Fruit fly (Drosophila melanogaster) whole organism, embryonic: Measurements from ENCODE around the gene CG34248.

Experiments used
- BEAF-32 ChIP-seq: fragments of 200-800 bp; sonication (Bioruptor generic); optimal IDR thresholded peaks from 3 replicates; lab custom pipeline; 2017; ENCODE audit warnings: missing biosample characterization, missing genetic modification characterization, mild to moderate bottlenecking, moderate library complexity, missing genetic modification reagents
- Bgb ChIP-seq: fragments of 200-800 bp; sonication (Bioruptor generic); IDR thresholded peaks from 2 replicates; pipeline ENCODE4 v1.3.6; 2022; ENCODE audit warnings: missing biosample characterization, missing genetic modification characterization; ENCODE audit not compliant: partially characterized antibody
- CG10431 ChIP-seq: fragments of 200-800 bp; sonication (Bioruptor generic); optimal IDR thresholded peaks from 3 replicates; lab custom pipeline; 2018; ENCODE audit warnings: missing biosample characterization, mild to moderate bottlenecking, missing genetic modification characterization
- CG11247 ChIP-seq: fragments of 200-800 bp; sonication (Bioruptor generic); IDR thresholded peaks from 2 replicates; pipeline ENCODE4 v1.3.6; 2022; ENCODE audit warnings: missing biosample characterization, missing genetic modification characterization
- CG11456 ChIP-seq: fragments of 200-800 bp; sonication (Bioruptor generic); IDR thresholded peaks from 3 replicates; pipeline ENCODE4 v1.3.6; 2022; ENCODE audit warnings: missing biosample characterization, missing genetic modification characterization
- CG13775 ChIP-seq: fragments of 200-800 bp; sonication (Bioruptor generic); optimal IDR thresholded peaks from 3 replicates; lab custom pipeline; 2017; ENCODE audit warnings: missing biosample characterization, mild to moderate bottlenecking, missing genetic modification characterization
- CG15479 ChIP-seq: fragments of 200-800 bp; sonication (Bioruptor generic); optimal IDR thresholded peaks from 3 replicates; lab custom pipeline; 2019; ENCODE audit warnings: missing biosample characterization, mild to moderate bottlenecking, missing genetic modification characterization, moderate library complexity
- CG1602 ChIP-seq: fragments of 200-800 bp; sonication (Bioruptor generic); optimal IDR thresholded peaks from 3 replicates; lab custom pipeline; 2016; ENCODE audit warnings: missing biosample characterization, missing genetic modification characterization
- CG16815 ChIP-seq: fragments of 200-800 bp; sonication (Bioruptor generic); optimal IDR thresholded peaks from 3 replicates; lab custom pipeline; 2017; ENCODE audit warnings: missing biosample characterization, mild to moderate bottlenecking, missing genetic modification characterization
- CG17361 ChIP-seq: fragments of 200-800 bp; sonication (Bioruptor generic); IDR thresholded peaks from 3 replicates; pipeline ENCODE4 v1.3.6; 2022; ENCODE audit warnings: missing biosample characterization, missing genetic modification characterization
- CG18011 ChIP-seq: fragments of 200-800 bp; sonication (Bioruptor generic); optimal IDR thresholded peaks from 2 replicates; lab custom pipeline; 2017; ENCODE audit warnings: missing biosample characterization, missing genetic modification characterization, mild to moderate bottlenecking, moderate library complexity, missing genotype
- CG30403 ChIP-seq: fragments of 200-800 bp; sonication (Bioruptor generic); optimal IDR thresholded peaks from 3 replicates; lab custom pipeline; 2016; ENCODE audit warnings: missing biosample characterization, missing genetic modification characterization
- CG31224 ChIP-seq: fragments of 200-800 bp; sonication (Bioruptor generic); IDR thresholded peaks from 2 replicates; pipeline ENCODE4 v1.3.6; 2022; ENCODE audit warnings: missing biosample characterization, missing genetic modification characterization
- CG31388 ChIP-seq: fragments of 200-800 bp; sonication (Bioruptor generic); optimal IDR thresholded peaks from 2 replicates; lab custom pipeline; 2016; ENCODE audit warnings: missing biosample characterization, missing genetic modification characterization
- CG32772 ChIP-seq: fragments of 200-800 bp; sonication (Bioruptor generic); IDR thresholded peaks from 2 replicates; pipeline ENCODE4 v1.3.6; 2022; ENCODE audit warnings: missing biosample characterization, missing genetic modification characterization
- CG33213 ChIP-seq: fragments of 200-800 bp; sonication (Bioruptor generic); optimal IDR thresholded peaks from 3 replicates; lab custom pipeline; 2016; ENCODE audit warnings: missing biosample characterization, missing genetic modification characterization
- CG4617 ChIP-seq: fragments of 200-800 bp; sonication (Bioruptor generic); optimal IDR thresholded peaks from 3 replicates; lab custom pipeline; 2016; ENCODE audit warnings: missing biosample characterization, missing genetic modification characterization, borderline replicate concordance
- CG5180 ChIP-seq: fragments of 200-800 bp; sonication (Bioruptor generic); optimal IDR thresholded peaks from 3 replicates; lab custom pipeline; 2017; ENCODE audit warnings: missing biosample characterization, missing genetic modification characterization, mild to moderate bottlenecking, moderate library complexity, missing genetic modification reagents
- CG5245 ChIP-seq: fragments of 200-800 bp; sonication (Bioruptor generic); optimal IDR thresholded peaks from 3 replicates; lab custom pipeline; 2016; ENCODE audit warnings: missing biosample characterization, missing genetic modification characterization
- CG6272 ChIP-seq: fragments of 200-800 bp; sonication (Bioruptor generic); IDR thresholded peaks from 2 replicates; pipeline ENCODE4 v1.3.6; 2022; ENCODE audit warnings: missing biosample characterization, missing genetic modification characterization
- CG6683 ChIP-seq: fragments of 200-800 bp; sonication (Bioruptor generic); optimal IDR thresholded peaks from 2 replicates; lab custom pipeline; 2017; ENCODE audit warnings: missing biosample characterization, mild to moderate bottlenecking, missing genetic modification characterization, missing genetic modification reagents
- CG7745 ChIP-seq: fragments of 200-800 bp; sonication (Bioruptor generic); optimal IDR thresholded peaks from 2 replicates; lab custom pipeline; 2018; ENCODE audit warnings: missing biosample characterization, mild to moderate bottlenecking, missing genetic modification characterization, moderate library complexity
- CG7839 ChIP-seq: fragments of 200-800 bp; sonication (Bioruptor generic); optimal IDR thresholded peaks from 3 replicates; lab custom pipeline; 2018; ENCODE audit warnings: missing biosample characterization, mild to moderate bottlenecking, missing genetic modification characterization, moderate library complexity
- CG8281 ChIP-seq: fragments of 200-800 bp; sonication (Bioruptor generic); optimal IDR thresholded peaks from 2 replicates; lab custom pipeline; 2018; ENCODE audit warnings: missing biosample characterization, mild to moderate bottlenecking, missing genetic modification characterization, moderate library complexity
- CG8359 ChIP-seq: fragments of 200-800 bp; sonication (Bioruptor generic); optimal IDR thresholded peaks from 2 replicates; lab custom pipeline; 2017; ENCODE audit warnings: missing biosample characterization, mild to moderate bottlenecking, missing genetic modification characterization, borderline replicate concordance
- CG8924 ChIP-seq: fragments of 200-800 bp; optimal IDR thresholded peaks from 3 replicates; lab custom pipeline; 2019; ENCODE audit warnings: missing biosample characterization, mild to moderate bottlenecking, missing genetic modification characterization, moderate library complexity
- CG9609 ChIP-seq: fragments of 200-800 bp; sonication (Bioruptor generic); optimal IDR thresholded peaks from 3 replicates; lab custom pipeline; 2016; ENCODE audit warnings: missing biosample characterization, missing genetic modification characterization
- CkIIα-i1 ChIP-seq: fragments of 200-800 bp; sonication (Bioruptor generic); IDR thresholded peaks from 2 replicates; pipeline ENCODE4 v1.3.6; 2022; ENCODE audit warnings: missing biosample characterization, missing genetic modification characterization
- D19A ChIP-seq: fragments of 200-800 bp; optimal IDR thresholded peaks from 3 replicates; lab custom pipeline; 2019; ENCODE audit warnings: missing biosample characterization, mild to moderate bottlenecking, missing genetic modification characterization, moderate library complexity
- Dp ChIP-seq: fragments of 200-800 bp; sonication (Bioruptor generic); optimal IDR thresholded peaks from 2 replicates; lab custom pipeline; 2018; ENCODE audit warnings: missing biosample characterization, mild to moderate bottlenecking, missing genetic modification characterization, moderate library complexity
- E2f1 ChIP-seq: fragments of 200-800 bp; sonication (Bioruptor generic); IDR thresholded peaks from 2 replicates; pipeline ENCODE4 v1.3.6; 2022; ENCODE audit warnings: missing biosample characterization, missing genetic modification characterization
- HLH3B ChIP-seq: fragments of 200-800 bp; sonication (Bioruptor generic); IDR thresholded peaks from 2 replicates; pipeline ENCODE4 v1.3.6; 2022; ENCODE audit warnings: missing biosample characterization, missing genetic modification characterization
- HLH54F ChIP-seq: fragments of 200-800 bp; sonication (Bioruptor generic); optimal IDR thresholded peaks from 3 replicates; lab custom pipeline; 2016; ENCODE audit warnings: missing biosample characterization, missing genetic modification characterization
- Hsf ChIP-seq: fragments of 200-800 bp; sonication (Bioruptor generic); optimal IDR thresholded peaks from 3 replicates; lab custom pipeline; 2016; ENCODE audit warnings: missing biosample characterization, missing genetic modification characterization
- MBD-R2 ChIP-seq: fragments of 200-800 bp; sonication (Bioruptor generic); IDR thresholded peaks from 2 replicates; pipeline ENCODE4 v1.3.6; 2022; ENCODE audit warnings: missing biosample characterization, missing genetic modification characterization
- NC2β ChIP-seq: fragments of 200-800 bp; sonication (Bioruptor generic); optimal IDR thresholded peaks from 2 replicates; lab custom pipeline; 2016; ENCODE audit warnings: missing biosample characterization, missing genetic modification characterization
- Pdp1 ChIP-seq, 2 experiments: fragments of 200-800 bp; sonication (Bioruptor generic); optimal IDR thresholded peaks; 3 replicates each; lab custom pipeline; 2016; ENCODE audit warnings: missing biosample characterization in 2 of 2, missing genetic modification characterization in 2 of 2, mild to moderate bottlenecking in 1 of 2, moderate library complexity in 1 of 2
- al ChIP-seq: fragments of 200-800 bp; sonication (Bioruptor generic); IDR thresholded peaks from 2 replicates; pipeline ENCODE4 v1.3.6; 2022; ENCODE audit warnings: missing biosample characterization, missing genetic modification characterization
- bsh ChIP-seq, 2 experiments: fragments of 200-800 bp; sonication (Bioruptor generic); optimal IDR thresholded peaks; 2 replicates each; lab custom pipeline; 2017 to 2018; ENCODE audit warnings: mild to moderate bottlenecking in 2 of 2, missing biosample characterization in 2 of 2, missing genetic modification characterization in 2 of 2, moderate library complexity in 1 of 2
- cad ChIP-seq: fragments of >200 bp; optimal IDR thresholded peaks from 2 replicates; lab custom pipeline; 2017; ENCODE audit warnings: missing biosample characterization, missing genetic modification characterization
- dati ChIP-seq: fragments of 200-800 bp; sonication (Bioruptor generic); IDR thresholded peaks from 2 replicates; pipeline ENCODE4 v1.3.6; 2022; ENCODE audit warnings: missing biosample characterization, missing genetic modification characterization
- gce ChIP-seq: fragments of 200-800 bp; sonication (Bioruptor generic); IDR thresholded peaks from 3 replicates; pipeline ENCODE4 v1.3.6; 2022; ENCODE audit warnings: missing biosample characterization, missing genetic modification characterization
- gcm2 ChIP-seq: fragments of 200-800 bp; sonication (Bioruptor generic); optimal IDR thresholded peaks from 2 replicates; lab custom pipeline; 2016; ENCODE audit warnings: missing biosample characterization, missing genetic modification characterization
- grau ChIP-seq: fragments of 200-800 bp; optimal IDR thresholded peaks from 3 replicates; lab custom pipeline; 2019; ENCODE audit warnings: missing biosample characterization, mild to moderate bottlenecking, missing genetic modification characterization, moderate library complexity
- gt ChIP-seq: fragments of 200-800 bp; sonication (Bioruptor generic); IDR thresholded peaks from 2 replicates; pipeline ENCODE4 v1.3.6; 2022; ENCODE audit warnings: missing biosample characterization, missing genetic modification characterization
- peb ChIP-seq: fragments of 200-800 bp; sonication (Bioruptor generic); IDR thresholded peaks from 2 replicates; pipeline ENCODE4 v1.3.6; 2022; ENCODE audit warnings: missing biosample characterization, missing genetic modification characterization
- phol ChIP-seq: fragments of 200-800 bp; sonication (Bioruptor generic); optimal IDR thresholded peaks from 3 replicates; lab custom pipeline; 2018; ENCODE audit warnings: missing biosample characterization, mild to moderate bottlenecking, missing genetic modification characterization, moderate library complexity
- sna ChIP-seq: fragments of 200-800 bp; sonication (Bioruptor generic); IDR thresholded peaks from 2 replicates; pipeline ENCODE4 v1.3.6; 2022; ENCODE audit warnings: missing biosample characterization, missing genetic modification characterization; ENCODE audit not compliant: partially characterized antibody
- tll ChIP-seq, 2 experiments: fragments of 200-800 bp in 1 of 2; fragments of >200 bp in 1 of 2; sonication (Bioruptor generic) in 1 of 2; optimal IDR thresholded peaks; 2 replicates each; lab custom pipeline; 2017 to 2019; ENCODE audit warnings: missing biosample characterization in 2 of 2, missing genetic modification characterization in 2 of 2, mild to moderate bottlenecking in 1 of 2, moderate library complexity in 1 of 2
- ttk ChIP-seq: fragments of 200-800 bp; sonication (Bioruptor generic); IDR thresholded peaks from 2 replicates; pipeline ENCODE4 v2.1.2; 2022; ENCODE audit warnings: missing biosample characterization, missing genetic modification characterization
- wor ChIP-seq: fragments of 200-800 bp; sonication (Bioruptor generic); IDR thresholded peaks from 2 replicates; pipeline ENCODE4 v1.3.6; 2022; ENCODE audit warnings: missing biosample characterization, missing genetic modification characterization

CG34248 gene

DNA sequence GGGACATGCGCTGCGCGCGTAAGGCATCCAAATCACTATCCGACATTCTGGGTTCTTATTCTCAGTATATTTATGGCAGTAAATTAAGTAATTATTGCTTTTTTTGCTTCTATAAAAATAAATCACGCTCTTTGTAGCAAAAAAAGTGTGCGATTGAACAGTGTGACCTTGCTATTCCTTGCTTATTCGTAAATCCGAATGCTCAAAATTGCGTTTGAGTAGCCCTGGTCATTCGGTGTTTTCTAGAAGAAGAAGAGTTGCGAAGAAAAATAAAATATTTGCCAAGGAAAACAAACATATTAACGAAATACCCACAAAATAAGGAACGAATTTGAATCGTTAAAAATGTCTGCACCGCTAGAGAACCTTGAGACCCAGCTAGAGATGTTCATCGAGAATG is 38.8 kb downstream of the CG34248 start, which contains the start of the genes PDCD-5 and MED10 (continued):
- TF ChIP-seq NC2β (no peak), CG6683 (GFP tag; lab: Kevin White, UChicago) (no peak), CG17361 (no peak), Dp (GFP tag; lab: Kevin White, UChicago) (peak; percentile 38), ttk (GFP tag; lab: Robert Waterston, UW) (no peak), BEAF-32 (GFP tag; lab: Kevin White, UChicago) (peak; percentile 53), tll (GFP tag; optimal IDR thresholded peaks at IDR 0.05; lab: Kevin White, UChicago) (no peak), gce (GFP tag; lab: Robert Waterston, UW) (no peak), HLH3B (GFP tag; lab: Robert Waterston, UW) (no peak), CG13775 (no peak), CG31388 (GFP tag; lab: Kevin White, UChicago) (no peak), CG1602 (GFP tag; lab: Kevin White, UChicago) (no peak), CG5180 (GFP tag; lab: Kevin White, UChicago) (no peak), grau (no peak), CG8924 (tag; lab: Kevin White, UChicago) (no peak), Pdp1 (GFP tag; optimal IDR thresholded peaks at IDR 0.05; lab: Kevin White, UChicago) (peak in 1 of 2 experiments; percentile 56), gcm2 (GFP tag; lab: Kevin White, UChicago) (no peak), phol (peak; percentile 65), wor (GFP tag; lab: Robert Waterston, UW) (no peak), dati (GFP tag; lab: Robert Waterston, UW) (no peak), CG5245 (GFP tag; lab: Kevin White, UChicago) (no peak), CG4617 (GFP tag; lab: Kevin White, UChicago) (peak; percentile 100), CG8359 (no peak), CG9609 (no peak), cad (GFP tag; lab: Kevin White, UChicago) (no peak), gt (no peak), bsh (GFP tag; optimal IDR thresholded peaks at IDR 0.05; lab: Kevin White, UChicago) (no peak), Hsf (GFP tag; lab: Kevin White, UChicago) (peak; percentile 24), CG10431 (GFP tag; lab: Kevin White, UChicago) (no peak), MBD-R2 (peak; percentile 96), al (GFP tag; lab: Robert Waterston, UW) (no peak), D19A (tag; lab: Kevin White, UChicago) (no peak), CG15479 (GFP tag; lab: Kevin White, UChicago) (no peak), CG16815 (GFP tag; lab: Kevin White, UChicago) (no peak), CG32772 (no peak), CG30403 (GFP tag; lab: Kevin White, UChicago) (peak; percentile 4), CG7839 (tag; lab: Kevin White, UChicago) (no peak), Bgb (GFP tag; lab: Robert Waterston, UW) (peak; percentile 28; the same call in 1 of the 2 replicates), E2f1 (no peak), CG6272 (GFP tag; lab: Robert Waterston, UW) (no peak), CG31224 (GFP tag; lab: Robert Waterston, UW) (no peak), CG8281 (no peak), CG18011 (no peak), CG11247 (GFP tag; lab: Robert Waterston, UW) (no peak), CG33213 (GFP tag; lab: Kevin White, UChicago) (peak; percentile 16), HLH54F (GFP tag; lab: Kevin White, UChicago) (no peak), peb (GFP tag; lab: Robert Waterston, UW) (no peak), CkIIα-i1 (GFP tag; lab: Robert Waterston, UW) (no peak), CG11456 (no peak), CG7745 (tag; lab: Kevin White, UChicago) (no peak), sna (GFP tag; lab: Robert Waterston, UW) (0 out of 2 replicates have a peak, but pooled peaks have one; percentile 29)
